Worm (Caenorhabditis elegans): ENCODE results near the gene srxa-5.

The srxa-5 gene

DNA sequence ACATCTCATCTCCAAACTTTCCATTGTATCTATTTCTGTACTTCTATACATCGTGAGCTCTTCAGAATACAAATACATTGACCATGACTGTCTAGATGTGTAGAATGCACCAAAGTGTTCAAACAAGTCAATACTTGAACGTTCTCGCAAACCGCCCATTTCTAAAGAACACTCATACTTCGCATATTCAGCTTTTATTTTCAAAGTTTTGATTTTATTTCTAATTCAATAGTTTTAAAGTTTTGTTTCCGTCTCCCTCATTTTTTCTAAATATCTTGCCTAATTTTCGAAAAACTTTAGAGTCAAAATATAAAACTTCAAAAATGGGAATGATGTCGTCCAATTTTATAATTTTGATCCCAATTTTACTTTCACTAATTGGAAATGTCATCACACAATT, 4.8 kb upstream of the srxa-5 start, which contains the start of gene pqn-10:
TSS of gene pqn-10 (plus strand) at position 301 of the 400 bp plus-strand sequence.
- TF ChIP-seq hmbx-1 (tag; optimal IDR thresholded peaks at IDR 0.05) (no peak), ceh-13 (GFP tag; optimal IDR thresholded peaks at IDR 0.05) (no peak), sea-1 (GFP tag; conservative IDR thresholded peaks at IDR 0.05) (no peak), pes-1 (GFP tag; IDR thresholded peaks at IDR 0.05) (no peak)

DNA sequence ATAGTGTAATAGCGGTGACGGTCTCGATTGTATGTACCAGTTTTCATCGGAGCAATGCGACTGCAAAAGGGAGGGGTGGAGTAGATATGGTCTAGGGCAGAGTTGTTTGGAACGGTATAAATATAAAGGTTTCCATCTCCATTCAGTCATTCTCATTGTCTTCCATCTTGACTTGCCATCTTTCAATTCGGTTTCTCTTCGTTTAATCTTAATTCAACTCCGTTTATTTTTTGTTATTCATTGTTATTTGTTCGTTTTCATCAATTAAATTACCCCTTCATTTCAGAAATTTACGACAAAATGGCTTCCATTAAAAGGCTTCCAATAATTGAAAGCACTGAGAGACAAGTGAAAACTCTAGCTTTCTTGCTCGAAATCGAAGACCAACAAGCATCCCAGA, 1.6 kb upstream of the srxa-5 start, which contains the start of gene C09E7.11:
TSS of gene C09E7.11 (plus strand) at position 301 of the 400 bp plus-strand sequence.
- TF ChIP-seq ama-1 (optimal IDR thresholded peaks at IDR 0.05) (no peak), tbx-37 (GFP tag; conservative IDR thresholded peaks at IDR 0.05) (no peak), scrt-1 (GFP tag; IDR thresholded peaks at IDR 0.05) (no peak), F13C5.2 (tag; optimal IDR thresholded peaks at IDR 0.05) (no peak), pes-1 (GFP tag; IDR thresholded peaks at IDR 0.05) (no peak)

DNA sequence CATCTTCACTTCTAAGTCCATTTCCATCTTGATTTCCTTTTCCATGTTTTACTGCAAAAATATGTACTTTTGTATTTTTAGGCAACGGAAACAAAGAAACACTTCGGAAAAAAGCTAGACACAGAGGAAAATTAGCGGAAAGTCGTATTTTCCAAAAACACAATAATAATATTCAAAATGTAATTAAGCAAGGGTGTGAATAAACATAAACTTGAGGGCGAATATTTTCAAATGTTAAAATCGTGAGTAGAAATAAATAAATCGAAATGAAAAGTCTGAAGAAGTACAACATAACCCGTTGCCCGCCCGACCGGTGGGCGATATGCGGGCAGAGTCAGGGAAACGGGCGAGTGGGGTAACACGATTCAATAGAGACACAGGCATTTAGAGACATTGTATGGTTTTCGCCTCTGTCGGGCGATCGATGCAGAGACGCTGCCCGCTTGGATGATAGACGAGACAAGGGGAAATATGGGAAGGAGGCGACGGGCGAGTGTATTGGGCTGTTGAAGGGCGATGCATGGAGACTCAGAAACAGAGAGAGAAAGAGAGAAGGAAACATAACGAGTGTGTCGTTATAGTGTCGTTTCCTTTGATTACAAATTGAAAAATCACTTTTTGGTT, 4.3 kb downstream of the srxa-5 start, which contains the start of gene C09E7.4:
TSS of gene C09E7.4 (minus strand) at position 51 of the 624 bp plus-strand sequence.
- peak; percentile 22 for TF ChIP-seq ets-7 (tag; optimal IDR thresholded peaks at IDR 0.05)
- TF ChIP-seq ceh-36 (tag; optimal IDR thresholded peaks at IDR 0.05) = peak; percentile 9
- TF ChIP-seq aly-1 (tag; optimal IDR thresholded peaks at IDR 0.05) = peak; percentile 38
- no peak for TF ChIP-seq hmg-4 (GFP tag; optimal IDR thresholded peaks at IDR 0.05)
- TF ChIP-seq F13C5.2 (tag; optimal IDR thresholded peaks at IDR 0.05) = peak; percentile 65

- TF ChIP-seq pes-1 (GFP tag; IDR thresholded peaks at IDR 0.05) (peak; percentile 60), tbx-37 (GFP tag; conservative IDR thresholded peaks at IDR 0.05) (peak; percentile 74), aly-1 (tag; optimal IDR thresholded peaks at IDR 0.05) (peak; percentile 73), sea-1 (GFP tag; conservative IDR thresholded peaks at IDR 0.05) (peak; percentile 71), hmg-4 (GFP tag; optimal IDR thresholded peaks at IDR 0.05) (peak; percentile 39), ets-7 (tag; optimal IDR thresholded peaks at IDR 0.05) (peak; percentile 50), tbx-11 (GFP tag; IDR thresholded peaks at IDR 0.05) (peak; percentile 24; the same call in 1 of the 2 replicates)
Observed at ce11 chrIII:6551187-6552058, 18.7 kb downstream of the srxa-5 start, which contains the start of gene C09E7.7. Gene C09E7.7 (minus strand): TSS chrIII:6551243.

ce11 chrIII:6558487-6558886, 25.7 kb downstream of the srxa-5 start, which contains the start of gene C09E7.8:
Gene C09E7.8 (minus strand): TSS chrIII:6558587.
- TF ChIP-seq hmg-4 (GFP tag; optimal IDR thresholded peaks at IDR 0.05) = no peak
- no peak for TF ChIP-seq sea-1 (GFP tag; conservative IDR thresholded peaks at IDR 0.05)
- TF ChIP-seq flt-1 (GFP tag; IDR thresholded peaks at IDR 0.05) = no peak
- TF ChIP-seq B0310.2 (tag; optimal IDR thresholded peaks at IDR 0.05) = no peak
- TF ChIP-seq pes-1 (GFP tag; IDR thresholded peaks at IDR 0.05) = no peak
- TF ChIP-seq F13C5.2 (tag; optimal IDR thresholded peaks at IDR 0.05) = no peak

DNA sequence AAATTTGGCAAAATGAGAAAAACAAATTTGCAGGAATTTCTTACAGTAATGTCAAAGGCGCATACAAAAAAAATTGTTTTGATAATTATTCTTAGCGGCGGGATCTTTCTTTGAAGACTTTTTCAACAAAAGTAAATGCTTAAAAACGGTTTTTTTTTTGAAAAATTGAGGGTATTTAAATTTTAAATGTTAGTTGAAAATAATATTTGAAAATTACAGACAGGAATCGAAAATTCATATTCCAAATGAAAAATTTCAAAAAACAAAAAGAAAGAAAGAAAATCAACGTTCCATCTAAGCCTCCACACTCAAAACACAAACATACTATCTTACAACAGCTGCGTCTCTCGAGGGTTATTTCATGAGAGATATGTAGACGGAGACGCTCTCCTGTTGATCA, 44.4 kb downstream of the srxa-5 start:
- TF ChIP-seq sea-1 (GFP tag; conservative IDR thresholded peaks at IDR 0.05) (no peak), pes-1 (GFP tag; IDR thresholded peaks at IDR 0.05) (no peak), tbx-11 (GFP tag; IDR thresholded peaks at IDR 0.05) (no peak), tra-4 (tag; optimal IDR thresholded peaks at IDR 0.05) (no peak), scrt-1 (GFP tag; IDR thresholded peaks at IDR 0.05) (no peak)

DNA sequence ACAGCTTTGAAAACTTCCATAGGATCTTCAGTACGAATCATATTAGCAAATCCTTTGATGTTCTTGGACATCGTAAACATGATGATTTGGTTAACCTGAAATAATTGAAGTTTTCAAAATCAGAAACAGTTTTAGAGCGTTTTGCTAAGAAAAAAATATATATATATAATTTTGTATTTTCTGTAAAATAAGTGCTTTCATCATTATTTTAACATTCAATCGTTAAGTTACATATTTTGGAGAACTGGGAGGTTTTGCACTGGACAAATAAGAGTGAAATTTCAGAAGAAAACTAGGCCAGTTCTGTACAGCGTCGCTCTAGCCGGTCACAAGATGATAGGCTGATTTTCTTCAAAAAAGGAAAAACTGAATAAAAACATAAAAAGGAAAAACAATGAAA, 45.8 kb downstream of the srxa-5 start, which contains the start of gene F27B3.6:
TSS of gene F27B3.6 (minus strand) at position 101 of the 400 bp plus-strand sequence.
- TF ChIP-seq scrt-1 (GFP tag; IDR thresholded peaks at IDR 0.05) (no peak), hnd-1 (tag; optimal IDR thresholded peaks at IDR 0.05) (no peak), tbx-11 (GFP tag; IDR thresholded peaks at IDR 0.05) (no peak), hmg-4 (GFP tag; optimal IDR thresholded peaks at IDR 0.05) (no peak), pes-1 (GFP tag; IDR thresholded peaks at IDR 0.05) (no peak), sea-1 (GFP tag; conservative IDR thresholded peaks at IDR 0.05) (no peak), ama-1 (optimal IDR thresholded peaks at IDR 0.05) (no peak), aly-1 (tag; optimal IDR thresholded peaks at IDR 0.05) (no peak), hmbx-1 (tag; optimal IDR thresholded peaks at IDR 0.05) (no peak), ceh-13 (GFP tag; optimal IDR thresholded peaks at IDR 0.05) (no peak), tra-4 (tag; optimal IDR thresholded peaks at IDR 0.05) (no peak), B0310.2 (tag; optimal IDR thresholded peaks at IDR 0.05) (no peak), ets-7 (tag; optimal IDR thresholded peaks at IDR 0.05) (no peak), tbx-37 (GFP tag; conservative IDR thresholded peaks at IDR 0.05) (no peak)

ce11 chrIII:6579398-6579797, 46.7 kb downstream of the srxa-5 start, which contains the start of gene F27B3.8:
Gene F27B3.8 (plus strand): TSS chrIII:6579698.
- TF ChIP-seq tbx-37 (GFP tag; conservative IDR thresholded peaks at IDR 0.05) = no peak
- no peak for TF ChIP-seq F13C5.2 (tag; optimal IDR thresholded peaks at IDR 0.05)

Data from whole organism, early embryonic.